Worm (Caenorhabditis elegans) whole organism, L2 larva: ENCODE data around the gene Y73B6BL.29.

Experiments
- C34F6.9 ChIP-seq: fragments of 150-350 bp; optimal IDR thresholded peaks from 2 replicates; lab custom pipeline; 2014; ENCODE audit warnings: missing biosample characterization, missing genetic modification characterization
- F13H6.1 ChIP-seq: sonication (generic microtip); optimal IDR thresholded peaks from 2 replicates; lab custom pipeline; 2016; ENCODE audit warnings: missing genetic modification characterization, missing compliant biosample characterization
- R02D3.7 ChIP-seq: fragments of 150-350 bp; optimal IDR thresholded peaks from 2 replicates; lab custom pipeline; 2014; ENCODE audit warnings: missing biosample characterization, missing genetic modification characterization
- Y55F3AM.14 ChIP-seq: fragments of 200-800 bp; sonication (Bioruptor generic); optimal IDR thresholded peaks from 2 replicates; lab custom pipeline; 2018; ENCODE audit warnings: mild to moderate bottlenecking, missing genetic modification characterization, missing compliant biosample characterization
- ZK546.5 ChIP-seq: sonication (generic microtip); optimal IDR thresholded peaks from 2 replicates; lab custom pipeline; 2017; ENCODE audit warnings: missing biosample characterization, missing genetic modification characterization
- alr-1 ChIP-seq: fragments of 150-350 bp; optimal IDR thresholded peaks from 2 replicates; lab custom pipeline; 2014; ENCODE audit warnings: missing biosample characterization, missing genetic modification characterization
- aly-2 ChIP-seq: fragments of 150-350 bp; optimal IDR thresholded peaks from 2 replicates; lab custom pipeline; 2014; ENCODE audit warnings: missing biosample characterization, missing genetic modification characterization
- ama-1 ChIP-seq: fragments of 150-350 bp; optimal IDR thresholded peaks from 2 replicates; lab custom pipeline; 2018; ENCODE audit warnings: inconsistent platforms
- blmp-1 ChIP-seq: sonication (generic microtip); optimal IDR thresholded peaks from 2 replicates; lab custom pipeline; 2017; ENCODE audit warnings: missing genetic modification characterization, mild to moderate bottlenecking, missing compliant biosample characterization, antibody characterized with exemption, moderate library complexity; ENCODE audit not compliant: insufficient read depth
- ceh-16 ChIP-seq: fragments of 150-350 bp; optimal IDR thresholded peaks from 2 replicates; lab custom pipeline; 2014; ENCODE audit warnings: missing biosample characterization, missing genetic modification characterization
- ceh-82 ChIP-seq: fragments of 150-350 bp; optimal IDR thresholded peaks from 2 replicates; lab custom pipeline; 2014; ENCODE audit warnings: missing biosample characterization, missing genetic modification characterization
- crh-2 ChIP-seq: sonication (generic microtip); optimal IDR thresholded peaks from 2 replicates; lab custom pipeline; 2017; ENCODE audit warnings: missing biosample characterization, missing genetic modification characterization
- dmd-4 ChIP-seq: sonication (generic microtip); optimal IDR thresholded peaks from 2 replicates; lab custom pipeline; 2017; ENCODE audit warnings: missing biosample characterization, missing genetic modification characterization
- egl-27 ChIP-seq: sonication (generic microtip); optimal IDR thresholded peaks from 3 replicates; lab custom pipeline; 2017; ENCODE audit warnings: missing biosample characterization, missing genetic modification reagents, missing genetic modification characterization
- elt-1 ChIP-seq: fragments of 150-350 bp; optimal IDR thresholded peaks from 2 replicates; lab custom pipeline; 2014; ENCODE audit warnings: missing biosample characterization, missing genetic modification characterization
- elt-3 ChIP-seq: sonication (generic microtip); optimal IDR thresholded peaks from 2 replicates; lab custom pipeline; 2017; ENCODE audit warnings: missing biosample characterization, missing genetic modification characterization
- fos-1 ChIP-seq: fragments of 150-350 bp; optimal IDR thresholded peaks from 2 replicates; lab custom pipeline; 2014; ENCODE audit warnings: missing biosample characterization, missing genetic modification characterization
- gmeb-1 ChIP-seq: fragments of 150-350 bp; optimal IDR thresholded peaks from 2 replicates; lab custom pipeline; 2014; ENCODE audit warnings: missing biosample characterization, missing genetic modification characterization
- lin-11 ChIP-seq: fragments of 150-350 bp; sonication (generic microtip); optimal IDR thresholded peaks from 2 replicates; lab custom pipeline; 2014; ENCODE audit warnings: missing biosample characterization, missing genetic modification characterization, inconsistent platforms, mixed read lengths
- lin-13 ChIP-seq: fragments of 150-350 bp; optimal IDR thresholded peaks from 2 replicates; lab custom pipeline; 2014; ENCODE audit warnings: missing biosample characterization, missing genetic modification reagents, missing genetic modification characterization
- lin-39 ChIP-seq: fragments of 150-350 bp; optimal IDR thresholded peaks from 2 replicates; lab custom pipeline; 2014; ENCODE audit warnings: missing biosample characterization, missing genetic modification reagents, missing genetic modification characterization
- lsy-2 ChIP-seq, 2 experiments: fragments of 150-350 bp in 1 of 2; sonication (generic microtip) in 1 of 2; optimal IDR thresholded peaks; 2 replicates each; lab custom pipeline; 2014 to 2017; ENCODE audit warnings: missing biosample characterization in 2 of 2, missing genetic modification characterization in 2 of 2
- mab-5 ChIP-seq: fragments of 150-350 bp; optimal IDR thresholded peaks from 2 replicates; lab custom pipeline; 2014; ENCODE audit warnings: missing biosample characterization, missing genetic modification characterization
- mbf-1 ChIP-seq: sonication (generic microtip); optimal IDR thresholded peaks from 2 replicates; lab custom pipeline; 2017; ENCODE audit warnings: missing biosample characterization, missing genetic modification characterization
- mdl-1 ChIP-seq, 2 experiments: fragments of 150-350 bp in 1 of 2; sonication (generic microtip) in 1 of 2; optimal IDR thresholded peaks; 2 replicates each; lab custom pipeline; 2017; ENCODE audit warnings: missing biosample characterization in 2 of 2, missing genetic modification characterization in 2 of 2
- nhr-10 ChIP-seq: sonication (generic microtip); optimal IDR thresholded peaks from 2 replicates; lab custom pipeline; 2017; ENCODE audit warnings: missing biosample characterization, missing genetic modification characterization
- nhr-11 ChIP-seq: fragments of 150-350 bp; optimal IDR thresholded peaks from 2 replicates; lab custom pipeline; 2014; ENCODE audit warnings: missing biosample characterization, missing genetic modification characterization
- nhr-12 ChIP-seq: fragments of 150-350 bp; optimal IDR thresholded peaks from 2 replicates; lab custom pipeline; 2014; ENCODE audit warnings: missing biosample characterization, missing genetic modification characterization
- nhr-129 ChIP-seq: fragments of 150-350 bp; optimal IDR thresholded peaks from 2 replicates; lab custom pipeline; 2014; ENCODE audit warnings: missing biosample characterization, missing genetic modification characterization
- nhr-21 ChIP-seq: fragments of 150-350 bp; optimal IDR thresholded peaks from 2 replicates; lab custom pipeline; 2014; ENCODE audit warnings: missing biosample characterization, missing genetic modification characterization
- nhr-23 ChIP-seq: fragments of 150-350 bp; optimal IDR thresholded peaks from 2 replicates; lab custom pipeline; 2014; ENCODE audit warnings: missing biosample characterization, missing genetic modification reagents, missing genetic modification characterization
- nhr-237 ChIP-seq: fragments of 150-350 bp; optimal IDR thresholded peaks from 2 replicates; lab custom pipeline; 2014; ENCODE audit warnings: missing biosample characterization, missing genetic modification characterization
- nhr-25 ChIP-seq: fragments of 150-350 bp; sonication (generic microtip); optimal IDR thresholded peaks from 3 replicates; lab custom pipeline; 2014; ENCODE audit warnings: missing biosample characterization, missing genetic modification characterization
- nhr-6 ChIP-seq: fragments of 150-350 bp; optimal IDR thresholded peaks from 2 replicates; lab custom pipeline; 2014; ENCODE audit warnings: missing biosample characterization, missing genetic modification characterization
- nhr-77 ChIP-seq: fragments of 150-350 bp; optimal IDR thresholded peaks from 2 replicates; lab custom pipeline; 2014; ENCODE audit warnings: missing biosample characterization, missing genetic modification characterization
- peb-1 ChIP-seq: fragments of 150-350 bp; optimal IDR thresholded peaks from 2 replicates; lab custom pipeline; 2014; ENCODE audit warnings: missing biosample characterization, missing genetic modification characterization
- sem-4 ChIP-seq: fragments of 150-350 bp; optimal IDR thresholded peaks from 2 replicates; lab custom pipeline; 2014; ENCODE audit warnings: missing biosample characterization, missing genetic modification reagents, missing genetic modification characterization
- skn-1 ChIP-seq: sonication (generic microtip); optimal IDR thresholded peaks from 2 replicates; lab custom pipeline; 2017; ENCODE audit warnings: missing biosample characterization, missing genetic modification characterization
- sma-3 ChIP-seq: sonication (generic microtip); optimal IDR thresholded peaks from 2 replicates; lab custom pipeline; 2016; ENCODE audit warnings: missing genetic modification reagents, missing genetic modification characterization, missing compliant biosample characterization
- sma-9 ChIP-seq, 2 experiments: fragments of 150-350 bp in 1 of 2; sonication (generic microtip) in 1 of 2; optimal IDR thresholded peaks; 2 replicates each; lab custom pipeline; 2014 to 2016; ENCODE audit warnings: missing genetic modification characterization in 2 of 2, mild to moderate bottlenecking in 1 of 2, missing biosample characterization in 1 of 2, missing compliant biosample characterization in 1 of 2, missing genetic modification reagents in 1 of 2, moderate library complexity in 1 of 2
- snpc-4 ChIP-seq: fragments of 150-350 bp; optimal IDR thresholded peaks from 2 replicates; lab custom pipeline; 2014; ENCODE audit warnings: missing biosample characterization, missing genetic modification characterization
- unc-39 ChIP-seq: fragments of 150-350 bp; optimal IDR thresholded peaks from 2 replicates; lab custom pipeline; 2014; ENCODE audit warnings: missing biosample characterization, missing genetic modification characterization
- unc-55 ChIP-seq: fragments of 150-350 bp; sonication (generic microtip); optimal IDR thresholded peaks from 3 replicates; lab custom pipeline; 2014; ENCODE audit warnings: missing biosample characterization, missing genetic modification reagents, missing genetic modification characterization
- unc-62 ChIP-seq: fragments of 150-350 bp; optimal IDR thresholded peaks from 2 replicates; lab custom pipeline; 2014; ENCODE audit warnings: missing biosample characterization, missing genetic modification reagents, missing genetic modification characterization
- zag-1 ChIP-seq: fragments of 150-350 bp; optimal IDR thresholded peaks from 2 replicates; lab custom pipeline; 2014; ENCODE audit warnings: missing biosample characterization, missing genetic modification characterization
- ztf-1 ChIP-seq: fragments of 200-800 bp; sonication (Bioruptor generic); conservative IDR thresholded peaks from 2 replicates; pipeline ENCODE4 v1.3.6; 2022; ENCODE audit warnings: missing genetic modification characterization, missing compliant biosample characterization
- ztf-11 ChIP-seq: sonication (generic microtip); optimal IDR thresholded peaks from 2 replicates; lab custom pipeline; 2017; ENCODE audit warnings: missing biosample characterization, missing genetic modification characterization
- ztf-4 ChIP-seq: fragments of 150-350 bp; optimal IDR thresholded peaks from 2 replicates; lab custom pipeline; 2014; ENCODE audit warnings: missing biosample characterization, missing genetic modification characterization

Y73B6BL.29 gene

DNA sequence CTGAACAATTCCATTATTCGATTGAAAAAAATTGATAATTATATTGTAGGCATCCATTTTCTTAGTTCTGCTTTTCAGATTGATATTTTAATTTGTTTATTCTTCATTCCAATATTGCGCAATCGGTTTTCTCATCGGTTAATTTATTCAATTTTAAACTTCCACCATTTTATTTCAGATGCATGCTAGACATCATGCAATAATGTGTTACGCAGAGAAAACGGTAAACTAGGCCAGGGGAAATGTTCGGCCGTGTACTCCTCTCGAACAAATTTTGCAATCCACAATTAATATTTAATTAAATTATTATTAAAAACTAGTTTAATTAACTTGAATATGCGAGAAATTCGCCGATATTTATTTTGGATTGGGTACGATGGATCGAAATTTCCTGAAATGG lies at the start of gene Y73B6BL.29:
Y73B6BL.29 (plus strand) TSS at position 263 of the 400 bp plus-strand sequence.
- no peak for TF ChIP-seq aly-2 (tag; lab: Kevin White, UChicago)
- TF ChIP-seq alr-1 (tag; lab: Kevin White, UChicago), result no peak
- TF ChIP-seq C34F6.9 (tag; lab: Kevin White, UChicago), result peak; percentile 93
- peak; percentile 34 for TF ChIP-seq zag-1
- TF ChIP-seq lin-11 (tag; lab: Kevin White, UChicago), result peak; percentile 73
- TF ChIP-seq ztf-4 (tag; lab: Kevin White, UChicago), result peak; percentile 88
- TF ChIP-seq nhr-25 (tag; lab: Kevin White, UChicago), result peak; percentile 94
- peak; percentile 57 for TF ChIP-seq fos-1 (tag; lab: Kevin White, UChicago)
- no peak for TF ChIP-seq nhr-11 (tag; lab: Kevin White, UChicago)
- no peak for TF ChIP-seq nhr-10
- peak; percentile 23 for TF ChIP-seq Y55F3AM.14 (GFP tag; lab: Kevin White, UChicago)
- TF ChIP-seq nhr-23 (tag; lab: Kevin White, UChicago), result no peak
- TF ChIP-seq sma-3 (GFP tag; lab: Kevin White, UChicago), result peak; percentile 94
- peak in 1 of 2 experiments; percentile 25 for TF ChIP-seq mdl-1 (tag; optimal IDR thresholded peaks at IDR 0.05; lab: Kevin White, UChicago)
- TF ChIP-seq peb-1 (tag; lab: Kevin White, UChicago), result no peak
- TF ChIP-seq blmp-1 (tag; lab: Kevin White, UChicago), result peak; percentile 44
- TF ChIP-seq ztf-1 (GFP tag; lab: Robert Waterston, UW), result no peak
- peak; percentile 66 for TF ChIP-seq mab-5 (tag; lab: Kevin White, UChicago)
- TF ChIP-seq elt-3 (tag; lab: Kevin White, UChicago), result no peak
- TF ChIP-seq elt-1 (tag; lab: Kevin White, UChicago), result no peak
- peak; percentile 81 for TF ChIP-seq snpc-4
- peak; percentile 42 for TF ChIP-seq nhr-77 (tag; lab: Kevin White, UChicago)
- no peak for TF ChIP-seq unc-62 (GFP tag; lab: Kevin White, UChicago)
- peak; percentile 95 for TF ChIP-seq crh-2
- TF ChIP-seq nhr-237 (tag; lab: Kevin White, UChicago), result no peak
- no peak for TF ChIP-seq ztf-11 (tag; lab: Kevin White, UChicago)
- no peak for TF ChIP-seq skn-1
- TF ChIP-seq nhr-129, result no peak
- peak; percentile 80 for TF ChIP-seq sem-4 (tag; lab: Kevin White, UChicago)
- peak; percentile 98 for TF ChIP-seq sma-9 (GFP tag; optimal IDR thresholded peaks at IDR 0.05; lab: Kevin White, UChicago)
- TF ChIP-seq sma-9 (tag; optimal IDR thresholded peaks at IDR 0.05; lab: Kevin White, UChicago), result no peak
- TF ChIP-seq lin-39, result no peak
- TF ChIP-seq nhr-6 (tag; lab: Kevin White, UChicago), result peak; percentile 94
- no peak for TF ChIP-seq unc-39
- TF ChIP-seq ZK546.5, result peak; percentile 89
- peak; percentile 89 for TF ChIP-seq F13H6.1 (tag; lab: Kevin White, UChicago)
- no peak for TF ChIP-seq mbf-1 (tag; lab: Kevin White, UChicago)
- TF ChIP-seq nhr-21 (tag; lab: Kevin White, UChicago), result peak; percentile 86
- peak; percentile 71 for TF ChIP-seq R02D3.7 (tag; lab: Kevin White, UChicago)
- peak; percentile 69 for TF ChIP-seq ceh-16 (tag; lab: Kevin White, UChicago)
- peak; percentile 32 for TF ChIP-seq dmd-4
- no peak for TF ChIP-seq nhr-12
- peak; percentile 8 for TF ChIP-seq ceh-82
- peak; percentile 98 for TF ChIP-seq unc-55 (GFP tag; lab: Kevin White, UChicago)
- peak; percentile 90 for TF ChIP-seq lin-13 (GFP tag; lab: Kevin White, UChicago)
- peak; percentile 88 to 95 for TF ChIP-seq lsy-2 (tag; optimal IDR thresholded peaks at IDR 0.05; lab: Kevin White, UChicago)
- peak; percentile 98 for TF ChIP-seq gmeb-1
- peak; percentile 84 for TF ChIP-seq egl-27 (tag; lab: Kevin White, UChicago)
- peak; percentile 38 for TF ChIP-seq ama-1 (lab: Kevin White, UChicago)
- TF ChIP-seq, all 48 proteins: peak for 30
